Fruit fly (Drosophila melanogaster): ENCODE data around the gene loco.

Gene loco

DNA sequence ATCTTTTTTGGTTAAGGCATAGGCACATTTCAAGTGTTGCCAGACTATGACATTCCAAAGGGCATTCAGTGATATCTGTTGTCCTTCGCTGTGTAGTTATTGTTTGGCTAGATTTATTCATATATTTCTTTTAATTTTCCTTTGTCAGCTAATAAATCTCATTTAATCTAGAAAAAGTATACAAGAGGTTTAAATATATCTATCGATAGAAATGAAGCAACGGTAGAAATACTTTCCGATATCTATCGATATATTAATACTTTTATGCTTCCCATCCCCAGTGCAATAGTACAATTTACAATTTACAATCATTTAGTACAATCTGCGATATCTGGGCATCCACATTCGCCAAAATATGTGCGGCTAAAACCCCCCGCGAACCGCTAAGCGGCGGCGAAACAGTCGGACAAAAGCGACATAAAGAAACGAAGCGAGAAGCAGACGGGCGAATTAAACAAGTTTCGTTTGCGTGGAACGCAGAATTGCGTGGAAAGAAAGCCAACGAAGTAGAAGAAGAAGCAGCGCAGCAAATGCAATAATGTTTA lies 51.7 kb downstream of the loco start, which contains the start of gene Efa6:
Efa6 (plus strand) TSS at position 337 of the 545 bp plus-strand sequence.
- TF ChIP-seq CG9948 (tag; optimal IDR thresholded peaks at IDR 0.05) (no peak), CG13204 (GFP tag; optimal IDR thresholded peaks at IDR 0.05) (no peak), rn (GFP tag; IDR thresholded peaks at IDR 0.05) (no peak), CG17806 (tag; optimal IDR thresholded peaks at IDR 0.05) (peak; percentile 17), CG12605 (GFP tag; IDR thresholded peaks at IDR 0.05) (0 out of 2 replicates have a peak, but pooled peaks have one; percentile 9), gl (tag; optimal IDR thresholded peaks at IDR 0.05) (no peak), CG8301 (tag; optimal IDR thresholded peaks at IDR 0.05) (no peak), Pif1A (GFP tag; optimal IDR thresholded peaks at IDR 0.05) (no peak), Ets98B (GFP tag; IDR thresholded peaks at IDR 0.05) (peak; percentile 21; the same call in 1 of the 2 replicates), EcR (GFP tag; optimal IDR thresholded peaks at IDR 0.05) (peak; percentile 43), Snoo (tag; optimal IDR thresholded peaks at IDR 0.05) (no peak), CG15710 (tag; optimal IDR thresholded peaks at IDR 0.05) (peak; percentile 3), CG8159 (tag; optimal IDR thresholded peaks at IDR 0.05) (no peak), CG32121 (GFP tag; IDR thresholded peaks at IDR 0.05) (peak; percentile 48; the same call in 1 of the 2 replicates), CG34367 (tag; optimal IDR thresholded peaks at IDR 0.05) (no peak), CG10348 (GFP tag; IDR thresholded peaks at IDR 0.05) (no peak), fd96Ca (GFP tag; IDR thresholded peaks at IDR 0.05) (no peak), D1 (tag; optimal IDR thresholded peaks at IDR 0.05) (no peak), Pif1B (GFP tag; optimal IDR thresholded peaks at IDR 0.05) (peak; percentile 47), CG14655 (GFP tag; optimal IDR thresholded peaks at IDR 0.05) (no peak), CG4496 (GFP tag; IDR thresholded peaks at IDR 0.05) (peak; percentile 5; the same call in 1 of the 3 replicates)

- TF ChIP-seq CG8301 (tag; optimal IDR thresholded peaks at IDR 0.05), result no peak
Measured at dm6 chr3R:22586525-22586924, 52.7 kb downstream of the loco start, which contains the start of gene btn. TSS of gene btn (minus strand) at chr3R:22586625.

dm6 chr3R:22584582-22584981 lies 54.6 kb downstream of the loco start, which contains the start of the genes CG33107 and CG6937:
TSS of gene CG33107 (minus strand) at chr3R:22584718.
TSS of gene CG6937 (plus strand) at chr3R:22584773.
- TF ChIP-seq EcR (GFP tag; optimal IDR thresholded peaks at IDR 0.05) (no peak), CG13204 (GFP tag; optimal IDR thresholded peaks at IDR 0.05) (no peak), Pif1B (GFP tag; optimal IDR thresholded peaks at IDR 0.05) (no peak), CG12605 (GFP tag; IDR thresholded peaks at IDR 0.05) (no peak), CG17806 (tag; optimal IDR thresholded peaks at IDR 0.05) (no peak), CG8301 (tag; optimal IDR thresholded peaks at IDR 0.05) (no peak), CG15710 (tag; optimal IDR thresholded peaks at IDR 0.05) (no peak)

dm6 chr3R:22582981-22583380 lies 56.2 kb downstream of the loco start, which contains the start of gene Dph5:
TSS of gene Dph5 (minus strand) at chr3R:22583225.
- TF ChIP-seq CG4496 (GFP tag; IDR thresholded peaks at IDR 0.05), result no peak

DNA sequence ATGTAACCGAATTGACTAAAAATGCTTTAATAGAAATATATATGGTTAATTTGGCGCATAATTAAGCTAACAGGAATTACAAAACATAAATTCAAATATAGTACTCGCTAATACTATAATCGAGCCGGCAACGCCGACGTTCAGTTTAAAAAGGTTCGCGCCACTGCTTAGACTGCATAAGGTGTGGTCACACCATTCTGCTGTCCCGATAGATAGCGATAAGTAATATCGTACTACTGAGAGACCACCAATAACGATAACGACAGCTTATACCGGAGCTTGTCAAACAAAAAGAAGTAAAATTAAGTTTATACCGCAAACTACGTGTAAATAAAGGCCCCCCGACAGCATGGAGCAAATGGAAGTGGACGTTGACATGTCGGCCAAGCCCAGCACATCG lies 58.6 kb downstream of the loco start, which contains the start of gene CSN6:
CSN6 (plus strand) TSS at position 228 of the 400 bp plus-strand sequence.
- TF ChIP-seq Pif1A (GFP tag; optimal IDR thresholded peaks at IDR 0.05) (no peak), CG9948 (tag; optimal IDR thresholded peaks at IDR 0.05) (no peak)

DNA sequence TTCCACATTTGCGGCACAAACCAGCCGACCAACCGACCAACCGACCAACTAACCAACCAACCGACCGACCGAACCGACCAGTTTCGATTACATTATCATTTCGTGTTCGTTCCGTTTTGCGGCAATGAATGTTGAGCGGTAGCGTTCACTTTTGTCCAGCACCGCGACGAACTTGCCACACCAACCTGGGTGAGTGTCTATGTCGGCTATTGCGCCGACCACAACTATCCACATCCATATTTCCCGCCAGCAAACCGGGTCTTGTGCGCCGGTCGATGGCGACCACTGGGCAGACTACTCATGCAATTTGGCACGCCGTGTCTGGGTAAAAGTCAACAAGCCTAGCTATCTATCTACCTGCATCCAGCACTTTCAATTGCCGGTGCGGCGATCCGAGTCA lies 62.2 kb downstream of the loco start:
- TF ChIP-seq CG32121 (GFP tag; IDR thresholded peaks at IDR 0.05), result no peak
- peak; percentile 27; the same call in 1 of the 3 replicates for TF ChIP-seq fd96Ca (GFP tag; IDR thresholded peaks at IDR 0.05)
- TF ChIP-seq Pif1B (GFP tag; optimal IDR thresholded peaks at IDR 0.05), result no peak
- TF ChIP-seq gl (tag; optimal IDR thresholded peaks at IDR 0.05), result no peak

dm6 chr3R:22576096-22576697 lies 63.0 kb downstream of the loco start:
- TF ChIP-seq CG10348 (GFP tag; IDR thresholded peaks at IDR 0.05) (no peak), CG13204 (GFP tag; optimal IDR thresholded peaks at IDR 0.05) (no peak), gl (tag; optimal IDR thresholded peaks at IDR 0.05) (no peak), CG9948 (tag; optimal IDR thresholded peaks at IDR 0.05) (no peak), D1 (tag; optimal IDR thresholded peaks at IDR 0.05) (no peak), fd96Ca (GFP tag; IDR thresholded peaks at IDR 0.05) (peak; percentile 64; the same call in 2 of the 3 replicates), CG17806 (tag; optimal IDR thresholded peaks at IDR 0.05) (no peak), Pif1A (GFP tag; optimal IDR thresholded peaks at IDR 0.05) (no peak), CG12605 (GFP tag; IDR thresholded peaks at IDR 0.05) (peak; percentile 37; the same call in 1 of the 2 replicates), EcR (GFP tag; optimal IDR thresholded peaks at IDR 0.05) (no peak), Pif1B (GFP tag; optimal IDR thresholded peaks at IDR 0.05) (peak; percentile 1), Ets98B (GFP tag; IDR thresholded peaks at IDR 0.05) (peak; percentile 54), Snoo (tag; optimal IDR thresholded peaks at IDR 0.05) (no peak), rn (GFP tag; IDR thresholded peaks at IDR 0.05) (no peak), CG8159 (tag; optimal IDR thresholded peaks at IDR 0.05) (no peak), CG4496 (GFP tag; IDR thresholded peaks at IDR 0.05) (peak; percentile 84), CG14655 (GFP tag; optimal IDR thresholded peaks at IDR 0.05) (peak; percentile 77), CG32121 (GFP tag; IDR thresholded peaks at IDR 0.05) (peak; percentile 55; the same call in 1 of the 2 replicates), CG15710 (tag; optimal IDR thresholded peaks at IDR 0.05) (no peak), CG34367 (tag; optimal IDR thresholded peaks at IDR 0.05) (no peak), CG8301 (tag; optimal IDR thresholded peaks at IDR 0.05) (peak; percentile 65)

Measured in whole organism, pupa.